Worm (Caenorhabditis elegans): Measurements from ENCODE around the gene R151.10.

- TF ChIP-seq elt-3 (tag; optimal IDR thresholded peaks at IDR 0.05), result no peak
- TF ChIP-seq nhr-237 (tag; optimal IDR thresholded peaks at IDR 0.05), result no peak
- no peak for TF ChIP-seq pha-4 (tag; optimal IDR thresholded peaks at IDR 0.05)
- TF ChIP-seq lsy-2 (tag; optimal IDR thresholded peaks at IDR 0.05), result no peak
- TF ChIP-seq snpc-4 (tag; optimal IDR thresholded peaks at IDR 0.05), result no peak
- no peak for TF ChIP-seq sptf-1 (tag; optimal IDR thresholded peaks at IDR 0.05)
- TF ChIP-seq unc-62 (GFP tag; optimal IDR thresholded peaks at IDR 0.05), result no peak
- no peak for TF ChIP-seq mab-5 (tag; optimal IDR thresholded peaks at IDR 0.05)
- no peak for TF ChIP-seq ztf-11 (tag; optimal IDR thresholded peaks at IDR 0.05)
- no peak for TF ChIP-seq nhr-12 (tag; optimal IDR thresholded peaks at IDR 0.05)
Measured at ce11 chrIII:7188300-7189052, 42.3 kb downstream of the R151.10 start, which contains the start of the genes F37C12.21 and F37C12.10.
